Worm (Caenorhabditis elegans): ENCODE measurements around the gene F22B7.9.

F22B7.9 gene

ce11 chrIII:8611282-8611681 is 42.4 kb downstream of the F22B7.9 start:
- TF ChIP-seq fkh-10 (GFP tag; optimal IDR thresholded peaks at IDR 0.05) (no peak), sox-4 (tag; optimal IDR thresholded peaks at IDR 0.05) (no peak), ceh-48 (tag; optimal IDR thresholded peaks at IDR 0.05) (no peak), nfya-1 (tag; optimal IDR thresholded peaks at IDR 0.05) (no peak), ttx-3 (tag; optimal IDR thresholded peaks at IDR 0.05) (no peak)

DNA sequence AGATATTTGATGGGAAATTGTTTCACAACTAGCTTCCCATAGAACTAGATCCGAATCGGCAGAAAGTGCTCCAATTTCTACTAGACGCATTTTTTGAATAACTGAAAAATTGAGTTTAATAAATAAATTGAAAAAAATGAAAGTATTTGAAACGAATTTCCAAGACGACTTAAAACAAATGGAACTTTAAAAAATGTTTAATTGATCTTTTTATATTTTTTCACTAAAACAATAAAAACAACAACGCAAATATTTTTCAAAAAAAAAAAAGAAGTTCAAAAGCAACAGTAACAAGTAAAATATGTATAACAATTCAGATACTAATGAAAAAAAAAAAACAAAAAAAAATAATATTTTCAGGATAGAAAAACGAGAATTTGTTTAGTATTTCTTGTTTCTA is 44.0 kb downstream of the F22B7.9 start, which contains the start of gene C06E1.9:
Gene C06E1.9, minus strand, starts transcription at position 101 of the 400 bp plus-strand sequence.
- TF ChIP-seq pax-1 (tag; optimal IDR thresholded peaks at IDR 0.05) (no peak), ceh-24 (tag; optimal IDR thresholded peaks at IDR 0.05) (no peak), ttx-3 (tag; optimal IDR thresholded peaks at IDR 0.05) (no peak), C38D4.7 (GFP tag; optimal IDR thresholded peaks at IDR 0.05) (no peak), F13H6.1 (tag; optimal IDR thresholded peaks at IDR 0.05) (no peak), ceh-22 (tag; optimal IDR thresholded peaks at IDR 0.05) (no peak), ceh-19 (GFP tag; optimal IDR thresholded peaks at IDR 0.05) (no peak), madf-2 (tag; optimal IDR thresholded peaks at IDR 0.05) (no peak), dve-1 (tag; optimal IDR thresholded peaks at IDR 0.05) (no peak), sdc-2 (tag; optimal IDR thresholded peaks at IDR 0.05) (no peak), ceh-34 (tag; optimal IDR thresholded peaks at IDR 0.05) (no peak), dmd-4 (tag; optimal IDR thresholded peaks at IDR 0.05; ENCODE audit: borderline replicate concordance) (no peak), sox-4 (tag; optimal IDR thresholded peaks at IDR 0.05) (no peak), ceh-18 (tag; optimal IDR thresholded peaks at IDR 0.05) (no peak), pros-1 (tag; optimal IDR thresholded peaks at IDR 0.05) (no peak), eyg-1 (tag; optimal IDR thresholded peaks at IDR 0.05) (no peak), elt-2 (tag; optimal IDR thresholded peaks at IDR 0.05) (no peak), elt-4 (tag; optimal IDR thresholded peaks at IDR 0.05) (no peak)

ce11 chrIII:8605532-8605931 is 48.2 kb downstream of the F22B7.9 start, which contains the start of gene C06E1.1:
Gene C06E1.1 (plus strand): TSS chrIII:8605832.
- TF ChIP-seq T23F11.4 (GFP tag; optimal IDR thresholded peaks at IDR 0.05) (no peak), hlh-15 (tag; optimal IDR thresholded peaks at IDR 0.05) (no peak), hlh-13 (GFP tag; optimal IDR thresholded peaks at IDR 0.05) (no peak), ref-2 (tag; optimal IDR thresholded peaks at IDR 0.05) (no peak), ceh-24 (tag; optimal IDR thresholded peaks at IDR 0.05) (no peak), unc-3 (GFP tag; conservative IDR thresholded peaks at IDR 0.05) (no peak), unc-3 (tag; optimal IDR thresholded peaks at IDR 0.05) (no peak), ceh-22 (tag; optimal IDR thresholded peaks at IDR 0.05) (no peak), ceh-48 (tag; optimal IDR thresholded peaks at IDR 0.05) (no peak), pros-1 (tag; optimal IDR thresholded peaks at IDR 0.05) (no peak), tbx-7 (tag; optimal IDR thresholded peaks at IDR 0.05) (no peak)

Data from whole organism, late embryonic.